Fruit fly (Drosophila melanogaster): ENCODE data around the gene Bka.

Bka gene

DNA sequence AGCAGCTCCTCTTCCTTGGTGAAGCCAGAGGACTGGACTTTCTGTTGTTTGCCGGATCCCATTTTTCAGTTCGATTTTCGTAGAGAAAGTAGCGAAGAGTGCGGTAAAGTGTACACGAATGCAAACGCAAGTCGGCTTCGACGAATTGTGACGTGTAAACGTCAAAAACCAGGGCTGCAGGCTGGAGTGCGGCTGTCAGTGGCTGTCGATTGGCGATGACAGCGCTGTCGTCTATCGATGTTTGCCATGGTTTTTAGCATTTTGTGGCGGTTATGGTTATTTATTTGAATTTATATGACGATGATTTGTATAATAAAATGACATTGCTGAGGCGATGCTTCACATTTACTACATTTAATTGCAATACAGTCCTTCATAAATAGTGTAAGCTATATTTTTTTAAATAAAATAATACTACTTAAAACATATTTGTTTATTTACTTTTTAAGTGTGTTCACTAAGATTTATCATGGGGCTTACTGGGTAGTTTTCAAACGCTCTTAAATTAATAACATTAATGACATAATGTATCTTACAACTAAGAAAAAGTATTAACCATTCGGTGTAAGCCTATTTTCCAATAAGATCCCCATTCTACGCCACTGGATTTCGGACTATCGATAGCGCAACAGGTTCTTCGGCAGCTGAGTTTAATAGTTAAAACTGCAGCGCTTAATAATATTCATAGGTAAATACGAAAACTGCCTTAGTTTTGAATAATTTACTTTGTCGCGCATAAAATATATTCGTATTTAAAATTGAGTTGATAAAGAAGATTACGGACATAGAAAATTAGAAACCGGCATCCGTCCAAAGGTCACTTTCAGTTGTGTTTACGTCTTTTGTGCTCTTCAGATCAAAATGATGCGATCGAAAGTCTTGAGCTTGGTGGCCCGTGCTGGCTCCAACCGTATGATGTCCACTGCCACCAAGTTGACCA lies 23.2 kb downstream of the Bka start, which contains the start of the genes CG5885 and CG4598 (continued):
- TF ChIP-seq Sry-δ (GFP tag; optimal IDR thresholded peaks at IDR 0.05) (peak; percentile 82), CG34376 (GFP tag; optimal IDR thresholded peaks at IDR 0.05) (peak; percentile 3), pzg (GFP tag; optimal IDR thresholded peaks at IDR 0.05) (peak; percentile 90), emc (GFP tag; optimal IDR thresholded peaks at IDR 0.05) (no peak), Atf6 (GFP tag; IDR thresholded peaks at IDR 0.05) (peak; percentile 67; the same call in 1 of the 2 replicates), Fer1 (GFP tag; optimal IDR thresholded peaks at IDR 0.05) (peak; percentile 48), CG14667 (GFP tag; IDR thresholded peaks at IDR 0.05) (peak; percentile 27; the same call in 1 of the 2 replicates), jigr1 (GFP tag; IDR thresholded peaks at IDR 0.05) (no peak), prd (optimal IDR thresholded peaks at IDR 0.05) (no peak), prd (GFP tag; IDR thresholded peaks at IDR 0.05) (peak; percentile 54; the same call in 2 of the 3 replicates), gsb-n (tag; optimal IDR thresholded peaks at IDR 0.05) (peak; percentile 73), CG3847 (GFP tag; IDR thresholded peaks at IDR 0.05) (peak; percentile 59), insv (GFP tag; optimal IDR thresholded peaks at IDR 0.05) (peak in 1 of 2 experiments; percentile 82), CG15696 (tag; optimal IDR thresholded peaks at IDR 0.05) (peak; percentile 56), E2f1 (GFP tag; IDR thresholded peaks at IDR 0.05) (peak; percentile 59), CG9876 (GFP tag; optimal IDR thresholded peaks at IDR 0.05) (no peak), danr (GFP tag; IDR thresholded peaks at IDR 0.05) (no peak), Sry-β (GFP tag; optimal IDR thresholded peaks at IDR 0.05) (no peak), CG1792 (GFP tag; optimal IDR thresholded peaks at IDR 0.05) (no peak), CG12391 (tag; optimal IDR thresholded peaks at IDR 0.05) (peak; percentile 82), CG18476 (GFP tag; optimal IDR thresholded peaks at IDR 0.05) (no peak), CG16815 (GFP tag; optimal IDR thresholded peaks at IDR 0.05) (peak; percentile 40), CG3163 (GFP tag; optimal IDR thresholded peaks at IDR 0.05) (no peak), stwl (tag; optimal IDR thresholded peaks at IDR 0.05) (peak; percentile 71), Hr51 (GFP tag; optimal IDR thresholded peaks at IDR 0.05) (peak; percentile 11 to 81), CG8388 (GFP tag; optimal IDR thresholded peaks at IDR 0.05) (peak; percentile 68), Kr (GFP tag; optimal IDR thresholded peaks at IDR 0.05) (no peak), Mrtf (GFP tag; IDR thresholded peaks at IDR 0.05) (peak; percentile 65; the same call in 2 of the 3 replicates), HLHmδ (GFP tag; optimal IDR thresholded peaks at IDR 0.05) (no peak), vfl (GFP tag; optimal IDR thresholded peaks at IDR 0.05) (peak; percentile 40), peb (GFP tag; IDR thresholded peaks at IDR 0.05) (no peak), ken (GFP tag; IDR thresholded peaks at IDR 0.05) (peak; percentile 71; the same call in 1 of the 3 replicates), GATAe (GFP tag; conservative IDR thresholded peaks at IDR 0.05) (no peak), CG17328 (GFP tag; IDR thresholded peaks at IDR 0.05) (peak; percentile 70), twi (tag; optimal IDR thresholded peaks at IDR 0.05) (peak; percentile 35), CG9797 (GFP tag; optimal IDR thresholded peaks at IDR 0.05) (peak; percentile 47), CG1233 (GFP tag; optimal IDR thresholded peaks at IDR 0.05) (peak; percentile 0), Dll (GFP tag; IDR thresholded peaks at IDR 0.05; ENCODE audit: partially characterized antibody) (peak; percentile 77), Med (GFP tag) (peak; percentile 85), gsb (GFP tag; IDR thresholded peaks at IDR 0.05) (no peak), CG4617 (GFP tag; optimal IDR thresholded peaks at IDR 0.05; ENCODE audit: borderline replicate concordance) (peak; percentile 48), Ssrp (tag; optimal IDR thresholded peaks at IDR 0.05) (peak; percentile 70), tgo (GFP tag; IDR thresholded peaks at IDR 0.05) (peak; percentile 44; the same call in 2 of the 3 replicates), CG3281 (GFP tag; optimal IDR thresholded peaks at IDR 0.05) (peak; percentile 34), wdn (GFP tag; IDR thresholded peaks at IDR 0.05) (no peak), sima (GFP tag; optimal IDR thresholded peaks at IDR 0.05) (no peak), zen (tag; optimal IDR thresholded peaks at IDR 0.05) (peak; percentile 7), CG33557 (GFP tag; optimal IDR thresholded peaks at IDR 0.05) (peak; percentile 48)
